Fruit fly (Drosophila melanogaster) whole organism, embryonic: Measurements from ENCODE around the gene TFAM.

Experiments
- CG10959 ChIP-seq: fragments of 200-800 bp; sonication (Bioruptor generic); IDR thresholded peaks from 2 replicates; pipeline ENCODE4 v1.3.6; 2022; ENCODE audit warnings: missing biosample characterization, missing genetic modification characterization
- CG12219 ChIP-seq: fragments of 200-800 bp; sonication (Bioruptor generic); optimal IDR thresholded peaks from 3 replicates; lab custom pipeline; 2018; ENCODE audit warnings: missing biosample characterization, mild to moderate bottlenecking, missing genetic modification characterization
- CG12659 ChIP-seq: fragments of 200-800 bp; sonication (Bioruptor generic); optimal IDR thresholded peaks from 3 replicates; lab custom pipeline; 2017; ENCODE audit warnings: mild to moderate bottlenecking, missing biosample characterization, missing genetic modification reagents, missing genetic modification characterization
- CG13287 ChIP-seq: fragments of 200-800 bp; sonication (Bioruptor generic); IDR thresholded peaks from 2 replicates; pipeline ENCODE4 v1.3.6; 2022; ENCODE audit warnings: missing biosample characterization, missing genetic modification characterization; ENCODE audit not compliant: partially characterized antibody
- CG13296 ChIP-seq: fragments of 200-800 bp; sonication (Bioruptor generic); optimal IDR thresholded peaks from 3 replicates; lab custom pipeline; 2018; ENCODE audit warnings: missing biosample characterization, mild to moderate bottlenecking, missing genetic modification characterization
- CG15696 ChIP-seq: fragments of 200-800 bp; sonication (Bioruptor generic); optimal IDR thresholded peaks from 2 replicates; lab custom pipeline; 2019; ENCODE audit warnings: missing biosample characterization, mild to moderate bottlenecking, missing genetic modification characterization, moderate library complexity
- CG1647 ChIP-seq: fragments of 200-800 bp; sonication (Bioruptor generic); optimal IDR thresholded peaks from 3 replicates; lab custom pipeline; 2016; ENCODE audit warnings: missing biosample characterization, missing genetic modification characterization
- CG17186 ChIP-seq: fragments of 200-800 bp; sonication (Bioruptor generic); optimal IDR thresholded peaks from 3 replicates; lab custom pipeline; 2017; ENCODE audit warnings: missing biosample characterization, missing genetic modification reagents, missing genetic modification characterization
- CG18619 ChIP-seq: fragments of 200-800 bp; sonication (Bioruptor generic); optimal IDR thresholded peaks from 3 replicates; lab custom pipeline; 2017; ENCODE audit warnings: missing biosample characterization, mild to moderate bottlenecking, missing genetic modification characterization
- CG2712 ChIP-seq: fragments of 200-800 bp; optimal IDR thresholded peaks from 3 replicates; lab custom pipeline; 2019; ENCODE audit warnings: missing biosample characterization, mild to moderate bottlenecking, missing genetic modification characterization, moderate library complexity
- CG3281 ChIP-seq: fragments of 200-800 bp; sonication (Bioruptor generic); optimal IDR thresholded peaks from 3 replicates; lab custom pipeline; 2017; ENCODE audit warnings: missing biosample characterization, mild to moderate bottlenecking, missing genetic modification characterization
- CG3407 ChIP-seq: fragments of 200-800 bp; sonication (Bioruptor generic); optimal IDR thresholded peaks from 2 replicates; lab custom pipeline; 2018; ENCODE audit warnings: missing biosample characterization, mild to moderate bottlenecking, missing genetic modification characterization
- CG6813 ChIP-seq: fragments of 200-800 bp; sonication (Bioruptor generic); optimal IDR thresholded peaks from 2 replicates; lab custom pipeline; 2017; ENCODE audit warnings: missing biosample characterization, missing genetic modification characterization, mild to moderate bottlenecking, moderate library complexity, missing genetic modification reagents
- CG7745 ChIP-seq: fragments of 200-800 bp; sonication (Bioruptor generic); optimal IDR thresholded peaks from 2 replicates; lab custom pipeline; 2018; ENCODE audit warnings: missing biosample characterization, mild to moderate bottlenecking, missing genetic modification characterization, moderate library complexity
- CG7839 ChIP-seq: fragments of 200-800 bp; sonication (Bioruptor generic); optimal IDR thresholded peaks from 3 replicates; lab custom pipeline; 2018; ENCODE audit warnings: missing biosample characterization, mild to moderate bottlenecking, missing genetic modification characterization, moderate library complexity
- CG7928 ChIP-seq: fragments of 200-800 bp; sonication (Bioruptor generic); optimal IDR thresholded peaks from 2 replicates; lab custom pipeline; 2017; ENCODE audit warnings: missing biosample characterization, mild to moderate bottlenecking, missing genetic modification characterization
- CG8924 ChIP-seq: fragments of 200-800 bp; optimal IDR thresholded peaks from 3 replicates; lab custom pipeline; 2019; ENCODE audit warnings: missing biosample characterization, mild to moderate bottlenecking, missing genetic modification characterization, moderate library complexity
- Dbx ChIP-seq: fragments of 200-800 bp; sonication (Bioruptor generic); IDR thresholded peaks from 3 replicates; pipeline ENCODE4 v1.3.6; 2022; ENCODE audit warnings: missing biosample characterization, missing genetic modification characterization
- Dfd ChIP-seq, 2 experiments: fragments of >200 bp; optimal IDR thresholded peaks; 2 replicates each; lab custom pipeline; 2017; ENCODE audit warnings: missing biosample characterization in 2 of 2, missing genetic modification characterization in 2 of 2
- Dp ChIP-seq: fragments of 200-800 bp; sonication (Bioruptor generic); optimal IDR thresholded peaks from 2 replicates; lab custom pipeline; 2018; ENCODE audit warnings: missing biosample characterization, mild to moderate bottlenecking, missing genetic modification characterization, moderate library complexity
- GATAe ChIP-seq: fragments of 200-800 bp; sonication (Bioruptor generic); conservative IDR thresholded peaks from 2 replicates; pipeline ENCODE4 v1.3.6; 2022; ENCODE audit warnings: missing biosample characterization, missing genetic modification characterization
- H15 ChIP-seq: fragments of 200-800 bp; sonication (Bioruptor generic); IDR thresholded peaks from 3 replicates; pipeline ENCODE4 v1.3.6; 2022; ENCODE audit warnings: missing biosample characterization, missing genetic modification characterization
- HmgZ ChIP-seq: fragments of 200-800 bp; sonication (Bioruptor generic); optimal IDR thresholded peaks from 2 replicates; lab custom pipeline; 2018; ENCODE audit warnings: missing biosample characterization, mild to moderate bottlenecking, missing genetic modification characterization
- Hr78 ChIP-seq, 2 experiments: fragments of 200-800 bp in 1 of 2; fragments of >200 bp in 1 of 2; sonication (Bioruptor generic) in 1 of 2; optimal IDR thresholded peaks; 2 replicates each; lab custom pipeline; 2017 to 2019; ENCODE audit warnings: missing biosample characterization in 2 of 2, missing genetic modification characterization in 2 of 2, mild to moderate bottlenecking in 1 of 2, moderate library complexity in 1 of 2
- MESR4 ChIP-seq: fragments of 200-800 bp; sonication (Bioruptor generic); optimal IDR thresholded peaks from 2 replicates; lab custom pipeline; 2018; ENCODE audit warnings: missing biosample characterization, mild to moderate bottlenecking, missing genetic modification characterization, moderate library complexity
- Ravus ChIP-seq: fragments of 200-800 bp; sonication (Bioruptor generic); IDR thresholded peaks from 2 replicates; pipeline ENCODE4 v1.3.6; 2022; ENCODE audit warnings: missing biosample characterization, missing genetic modification characterization
- Sry-β ChIP-seq: fragments of 200-800 bp; sonication (Bioruptor generic); optimal IDR thresholded peaks from 2 replicates; lab custom pipeline; 2018; ENCODE audit warnings: missing biosample characterization, mild to moderate bottlenecking, missing genetic modification characterization, moderate library complexity
- Sry-δ ChIP-seq: fragments of 200-800 bp; sonication (Bioruptor generic); optimal IDR thresholded peaks from 2 replicates; lab custom pipeline; 2016; ENCODE audit warnings: missing biosample characterization, missing genetic modification characterization
- YL-1 ChIP-seq: fragments of 200-800 bp; sonication (Bioruptor generic); optimal IDR thresholded peaks from 3 replicates; lab custom pipeline; 2017; ENCODE audit warnings: missing biosample characterization, mild to moderate bottlenecking, missing genetic modification characterization
- al ChIP-seq: fragments of 200-800 bp; sonication (Bioruptor generic); IDR thresholded peaks from 2 replicates; pipeline ENCODE4 v1.3.6; 2022; ENCODE audit warnings: missing biosample characterization, missing genetic modification characterization
- btn ChIP-seq: fragments of 200-800 bp; sonication (Bioruptor generic); optimal IDR thresholded peaks from 2 replicates; lab custom pipeline; 2016; ENCODE audit warnings: missing biosample characterization, missing genetic modification characterization
- cad ChIP-seq: fragments of >200 bp; optimal IDR thresholded peaks from 2 replicates; lab custom pipeline; 2017; ENCODE audit warnings: missing biosample characterization, missing genetic modification characterization
- esg ChIP-seq: fragments of 200-800 bp; sonication (Bioruptor generic); conservative IDR thresholded peaks from 2 replicates; pipeline ENCODE4 v1.3.6; 2022; ENCODE audit warnings: missing biosample characterization, missing genetic modification characterization
- fd64A ChIP-seq: fragments of 200-800 bp; sonication (Bioruptor generic); optimal IDR thresholded peaks from 3 replicates; lab custom pipeline; 2018; ENCODE audit warnings: missing biosample characterization, mild to moderate bottlenecking, missing genetic modification characterization
- jigr1 ChIP-seq: fragments of 200-800 bp; sonication (Bioruptor generic); IDR thresholded peaks from 3 replicates; pipeline ENCODE4 v1.3.6; 2022; ENCODE audit warnings: missing biosample characterization, missing genetic modification characterization
- kah ChIP-seq: fragments of 200-800 bp; sonication (Bioruptor generic); optimal IDR thresholded peaks from 2 replicates; lab custom pipeline; 2018; ENCODE audit warnings: missing biosample characterization, mild to moderate bottlenecking, missing genetic modification characterization
- mld ChIP-seq: fragments of 200-800 bp; sonication (Bioruptor generic); IDR thresholded peaks from 3 replicates; pipeline ENCODE4 v1.3.6; 2022; ENCODE audit warnings: missing biosample characterization, missing genetic modification characterization; ENCODE audit not compliant: partially characterized antibody
- pan ChIP-seq, 4 experiments: fragments of >200 bp in 3 of 4; fragments of 200-800 bp in 1 of 4; sonication (Bioruptor generic) in 1 of 4; optimal IDR thresholded peaks in 3 of 4; IDR thresholded peaks in 1 of 4; 2 replicates each; pipeline versions ENCODE4 v1.3.6 to Lab custom; 2017 to 2022; ENCODE audit warnings: missing biosample characterization in 2 of 4, missing genetic modification characterization in 2 of 4, mixed read lengths in 1 of 4
- phol ChIP-seq: fragments of 200-800 bp; sonication (Bioruptor generic); optimal IDR thresholded peaks from 3 replicates; lab custom pipeline; 2018; ENCODE audit warnings: missing biosample characterization, mild to moderate bottlenecking, missing genetic modification characterization, moderate library complexity
- pum ChIP-seq: fragments of 200-800 bp; sonication (Bioruptor generic); optimal IDR thresholded peaks from 2 replicates; lab custom pipeline; 2016; ENCODE audit warnings: missing biosample characterization, missing genetic modification characterization
- salm ChIP-seq: fragments of 200-800 bp; sonication (Bioruptor generic); optimal IDR thresholded peaks from 2 replicates; lab custom pipeline; 2018; ENCODE audit warnings: missing biosample characterization, mild to moderate bottlenecking, missing genetic modification characterization
- scrt ChIP-seq: fragments of 200-800 bp; sonication (Bioruptor generic); optimal IDR thresholded peaks from 2 replicates; lab custom pipeline; 2018; ENCODE audit warnings: missing biosample characterization, mild to moderate bottlenecking, missing genetic modification characterization, moderate library complexity
- sens ChIP-seq: fragments of 200-800 bp; sonication (Bioruptor generic); peaks from one replicate; lab custom pipeline; 2016; ENCODE audit warnings: missing biosample characterization, missing genetic modification characterization
- slbo ChIP-seq: fragments of 200-800 bp; sonication (Bioruptor generic); IDR thresholded peaks from 2 replicates; pipeline ENCODE4 v1.3.6; 2022; ENCODE audit warnings: missing biosample characterization, missing genetic modification characterization
- ssp ChIP-seq: fragments of 200-800 bp; sonication (Bioruptor generic); IDR thresholded peaks from 2 replicates; pipeline ENCODE4 v1.3.6; 2022; ENCODE audit warnings: missing biosample characterization, missing genetic modification characterization
- trem ChIP-seq: fragments of 200-800 bp; optimal IDR thresholded peaks from 3 replicates; lab custom pipeline; 2019; ENCODE audit warnings: missing biosample characterization, mild to moderate bottlenecking, missing genetic modification characterization, moderate library complexity
- usp ChIP-seq: fragments of >200 bp; optimal IDR thresholded peaks from 2 replicates; lab custom pipeline; 2017; ENCODE audit warnings: missing biosample characterization, missing genetic modification characterization
- vnd ChIP-seq: fragments of 200-800 bp; sonication (Bioruptor generic); IDR thresholded peaks from 3 replicates; pipeline ENCODE4 v1.3.6; 2022; ENCODE audit warnings: missing biosample characterization, missing genetic modification characterization; ENCODE audit not compliant: partially characterized antibody
- wdn ChIP-seq: fragments of 200-800 bp; sonication (Bioruptor generic); IDR thresholded peaks from 2 replicates; pipeline ENCODE4 v1.3.6; 2022; ENCODE audit warnings: missing biosample characterization, missing genetic modification characterization

Gene TFAM

DNA sequence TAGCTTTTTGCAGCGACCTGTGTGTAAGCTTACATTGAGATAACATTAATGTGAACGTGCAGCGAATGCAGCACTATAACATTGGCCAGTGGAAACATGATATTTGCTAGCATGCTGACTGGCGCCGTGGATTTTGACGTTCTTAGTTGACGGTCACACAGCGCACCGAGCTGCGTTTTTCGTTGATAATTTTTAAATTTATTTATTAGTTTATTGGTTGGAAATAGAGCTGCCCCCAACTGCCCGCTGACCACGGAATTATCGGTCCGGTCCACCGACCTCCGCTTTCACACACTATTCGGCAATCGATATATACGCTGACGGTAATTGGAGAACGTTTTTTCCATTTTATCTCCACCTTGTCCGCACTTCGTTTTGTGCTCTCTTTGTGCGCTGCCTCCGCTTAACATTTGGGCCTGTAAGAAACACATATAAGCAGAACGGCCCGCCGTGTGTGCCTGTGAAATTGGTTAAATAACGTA is 45.0 kb upstream of the TFAM start, which contains the start of gene H (continued):
- 0 out of 3 replicates have a peak, but pooled peaks have one; percentile 10 for TF ChIP-seq Dbx (GFP tag; lab: Robert Waterston, UW)
- peak; percentile 10 for TF ChIP-seq Sry-δ (GFP tag; lab: Kevin White, UChicago)
- TF ChIP-seq Hr78 (GFP tag; optimal IDR thresholded peaks at IDR 0.05; lab: Kevin White, UChicago) = peak in 1 of 2 experiments; percentile 60
- TF ChIP-seq Dfd (GFP tag; optimal IDR thresholded peaks at IDR 0.05; lab: Kevin White, UChicago) = peak in 1 of 2 experiments; percentile 56
- TF ChIP-seq CG18619 (GFP tag; lab: Kevin White, UChicago) = no peak
- no peak for TF ChIP-seq CG7745 (tag; lab: Kevin White, UChicago)
- no peak for TF ChIP-seq scrt
- TF ChIP-seq al (GFP tag; lab: Robert Waterston, UW) = no peak
- peak; percentile 45 for TF ChIP-seq trem (tag; lab: Kevin White, UChicago)
- no peak for TF ChIP-seq GATAe (GFP tag; lab: Robert Waterston, UW)
- TF ChIP-seq slbo = no peak
- peak; percentile 64 for TF ChIP-seq CG12659
- peak; percentile 97 for TF ChIP-seq ssp (GFP tag; lab: Robert Waterston, UW)
- no peak for TF ChIP-seq jigr1 (GFP tag; lab: Robert Waterston, UW)
- TF ChIP-seq CG13287 (GFP tag; lab: Robert Waterston, UW) = 0 out of 2 replicates have a peak, but pooled peaks have one; percentile 20
- TF ChIP-seq esg (GFP tag; lab: Robert Waterston, UW) = no peak
- peak; percentile 20 for TF ChIP-seq CG8924 (tag; lab: Kevin White, UChicago)
- no peak for TF ChIP-seq pan (optimal IDR thresholded peaks at IDR 0.05; lab: Kevin White, UChicago)
- no peak for TF ChIP-seq pan (GFP tag; optimal IDR thresholded peaks at IDR 0.05 in 1 of 2, IDR thresholded peaks at IDR 0.05 in 1 of 2)
- TF ChIP-seq HmgZ (tag; lab: Kevin White, UChicago) = peak; percentile 50
- no peak for TF ChIP-seq Sry-β
- TF ChIP-seq pum (GFP tag; lab: Kevin White, UChicago) = no peak
- TF ChIP-seq salm = no peak
- TF ChIP-seq CG2712 (tag; lab: Kevin White, UChicago) = peak; percentile 19
- no peak for TF ChIP-seq CG3407 (GFP tag; lab: Kevin White, UChicago)
- peak; percentile 71 for TF ChIP-seq CG17186 (GFP tag; lab: Kevin White, UChicago)
- TF ChIP-seq YL-1 (GFP tag; lab: Kevin White, UChicago) = peak; percentile 61
- no peak for TF ChIP-seq CG6813 (GFP tag; lab: Kevin White, UChicago)
- TF ChIP-seq Ravus (GFP tag; lab: Robert Waterston, UW) = no peak
- no peak for TF ChIP-seq CG12219 (GFP tag; lab: Kevin White, UChicago)
- no peak for TF ChIP-seq btn (GFP tag; lab: Kevin White, UChicago)
- TF ChIP-seq CG15696 (tag; lab: Kevin White, UChicago) = no peak
- TF ChIP-seq CG1647 (GFP tag; lab: Kevin White, UChicago) = no peak
- TF ChIP-seq fd64A (GFP tag; lab: Kevin White, UChicago) = no peak
- no peak for TF ChIP-seq CG7928 (GFP tag; lab: Kevin White, UChicago)
- peak; percentile 52 for TF ChIP-seq sens (GFP tag; lab: Kevin White, UChicago)
- TF ChIP-seq usp (GFP tag; lab: Kevin White, UChicago) = no peak
- TF ChIP-seq CG10959 = no peak
- peak; percentile 29 for TF ChIP-seq Dp (GFP tag; lab: Kevin White, UChicago)
- TF ChIP-seq CG7839 (tag; lab: Kevin White, UChicago) = no peak
- no peak for TF ChIP-seq wdn
- TF ChIP-seq vnd (GFP tag; lab: Robert Waterston, UW) = no peak
- TF ChIP-seq kah (GFP tag; lab: Kevin White, UChicago) = no peak
- TF ChIP-seq mld (GFP tag; lab: Robert Waterston, UW) = no peak
- no peak for TF ChIP-seq CG13296 (GFP tag; lab: Kevin White, UChicago)
- TF ChIP-seq MESR4 = peak; percentile 78
- TF ChIP-seq CG3281 = no peak
- peak; percentile 29 for TF ChIP-seq phol
- no peak for TF ChIP-seq H15 (GFP tag; lab: Robert Waterston, UW)
- TF ChIP-seq cad (GFP tag; lab: Kevin White, UChicago) = no peak
